Worm (Caenorhabditis elegans) whole organism, young adult: ENCODE data around the gene K06B4.4.

Experiments
- B0019.2 ChIP-seq: fragments of 200-800 bp; sonication (Bioruptor generic); conservative IDR thresholded peaks from 2 replicates; pipeline ENCODE4 v1.3.6; 2022; ENCODE audit warnings: missing genetic modification reagents, missing genetic modification characterization, missing compliant biosample characterization
- C17E4.6 ChIP-seq: fragments of 200-800 bp; sonication (Bioruptor generic); IDR thresholded peaks from 2 replicates; pipeline ENCODE4 v1.3.6; 2022; ENCODE audit warnings: missing genetic modification reagents, missing genetic modification characterization, missing compliant biosample characterization
- F33H1.4 ChIP-seq: fragments of 200-800 bp; sonication (Bioruptor generic); IDR thresholded peaks from 2 replicates; pipeline ENCODE4 v1.3.6; 2022; ENCODE audit warnings: missing genetic modification reagents, missing genetic modification characterization, missing compliant biosample characterization
- F49E8.2 ChIP-seq: sonication (generic microtip); optimal IDR thresholded peaks from 3 replicates; lab custom pipeline; 2017; ENCODE audit warnings: missing genetic modification characterization, mild to moderate bottlenecking, missing compliant biosample characterization, antibody characterized with exemption, moderate library complexity; ENCODE audit not compliant: insufficient read depth
- F55B11.4 ChIP-seq: sonication (generic microtip); optimal IDR thresholded peaks from 2 replicates; lab custom pipeline; 2016; ENCODE audit warnings: missing compliant biosample characterization, missing genetic modification characterization, borderline replicate concordance; ENCODE audit not compliant: insufficient read depth
- F57A8.1 ChIP-seq: fragments of 200-800 bp; sonication (Bioruptor generic); optimal IDR thresholded peaks from 2 replicates; lab custom pipeline; 2018; ENCODE audit warnings: mild to moderate bottlenecking, missing genetic modification characterization, moderate library complexity, missing compliant biosample characterization
- K11D2.4 ChIP-seq: fragments of 200-800 bp; sonication (Bioruptor generic); IDR thresholded peaks from 2 replicates; pipeline ENCODE4 v1.3.6; 2022; ENCODE audit warnings: missing genetic modification reagents, missing genetic modification characterization, missing compliant biosample characterization
- T07F8.4 ChIP-seq: sonication (generic microtip); optimal IDR thresholded peaks from 2 replicates; lab custom pipeline; 2016; ENCODE audit warnings: mild to moderate bottlenecking, missing genetic modification characterization, moderate library complexity, missing compliant biosample characterization
- Y53G8AR.9 ChIP-seq: fragments of 200-800 bp; sonication (Bioruptor generic); conservative IDR thresholded peaks from 2 replicates; pipeline ENCODE4 v1.3.6; 2022; ENCODE audit warnings: missing genetic modification reagents, missing genetic modification characterization, missing compliant biosample characterization
- Y79H2A.3 ChIP-seq: fragments of 200-800 bp; sonication (Bioruptor generic); conservative IDR thresholded peaks from 2 replicates; pipeline ENCODE4 v1.3.6; 2022; ENCODE audit warnings: missing genetic modification reagents, missing genetic modification characterization, missing compliant biosample characterization
- ZK185.1 ChIP-seq: sonication (generic microtip); optimal IDR thresholded peaks from 2 replicates; lab custom pipeline; 2016; ENCODE audit warnings: mild to moderate bottlenecking, missing genetic modification characterization, missing compliant biosample characterization; ENCODE audit not compliant: poor library complexity, severe bottlenecking
- akir-1 ChIP-seq: fragments of 200-800 bp; sonication (Bioruptor generic); optimal IDR thresholded peaks from 2 replicates; lab custom pipeline; 2018; ENCODE audit warnings: mild to moderate bottlenecking, missing genetic modification characterization, moderate library complexity, missing compliant biosample characterization
- atf-7 ChIP-seq: sonication (generic microtip); optimal IDR thresholded peaks from 2 replicates; lab custom pipeline; 2017; ENCODE audit warnings: mild to moderate bottlenecking, missing genetic modification characterization, missing compliant biosample characterization
- attf-6 ChIP-seq: fragments of 200-800 bp; sonication (Bioruptor generic); IDR thresholded peaks from 2 replicates; pipeline ENCODE4 v1.3.6; 2022; ENCODE audit warnings: missing genetic modification reagents, missing genetic modification characterization, missing compliant biosample characterization
- bed-2 ChIP-seq: fragments of 200-800 bp; sonication (Bioruptor generic); IDR thresholded peaks from 2 replicates; pipeline ENCODE4 v1.3.6; 2022; ENCODE audit warnings: missing genetic modification reagents, missing genetic modification characterization, missing compliant biosample characterization
- ceh-40 ChIP-seq: fragments of 200-800 bp; sonication (Bioruptor generic); IDR thresholded peaks from 2 replicates; pipeline ENCODE4 v1.3.6; 2022; ENCODE audit warnings: missing genetic modification characterization, missing compliant biosample characterization
- egl-18 ChIP-seq: fragments of 200-800 bp; sonication (Bioruptor generic); IDR thresholded peaks from 2 replicates; pipeline ENCODE4 v1.3.6; 2022; ENCODE audit warnings: missing genetic modification reagents, missing genetic modification characterization, missing compliant biosample characterization
- egl-44 ChIP-seq: fragments of 200-800 bp; sonication (Bioruptor generic); IDR thresholded peaks from 2 replicates; pipeline ENCODE4 v1.3.6; 2022; ENCODE audit warnings: missing genetic modification reagents, missing genetic modification characterization, missing compliant biosample characterization
- fkh-3 ChIP-seq: sonication (generic microtip); optimal IDR thresholded peaks from 2 replicates; lab custom pipeline; 2016; ENCODE audit warnings: mild to moderate bottlenecking, missing genetic modification characterization, missing compliant biosample characterization
- hlh-26 ChIP-seq: fragments of 200-800 bp; sonication (Bioruptor generic); conservative IDR thresholded peaks from 2 replicates; pipeline ENCODE4 v1.3.6; 2022; ENCODE audit warnings: missing genetic modification reagents, missing genetic modification characterization, missing compliant biosample characterization
- hmg-1.2 ChIP-seq: fragments of 200-800 bp; sonication (Bioruptor generic); IDR thresholded peaks from 2 replicates; pipeline ENCODE4 v1.3.6; 2022; ENCODE audit warnings: missing genetic modification reagents, missing genetic modification characterization, missing compliant biosample characterization
- hrde-1 ChIP-seq: sonication (generic microtip); optimal IDR thresholded peaks from 2 replicates; lab custom pipeline; 2016; ENCODE audit warnings: missing genetic modification characterization, mild to moderate bottlenecking, missing compliant biosample characterization, moderate library complexity, missing genotype, missing genetic modification reagents, borderline replicate concordance
- lag-1 ChIP-seq: fragments of 200-800 bp; sonication (Bioruptor generic); IDR thresholded peaks from 2 replicates; pipeline ENCODE4 v1.3.6; 2022; ENCODE audit warnings: missing genetic modification reagents, missing genetic modification characterization, missing compliant biosample characterization
- lin-35 ChIP-seq, 3 experiments: fragments of 150-350 bp in 2 of 3; sonication (generic microtip) in 1 of 3; optimal IDR thresholded peaks; 2 replicates each; lab custom pipeline; 2014 to 2018; ENCODE audit warnings: missing biosample characterization in 3 of 3, missing genetic modification characterization in 3 of 3, missing genetic modification reagents in 3 of 3
- lir-1 ChIP-seq: fragments of 200-800 bp; sonication (Bioruptor generic); conservative IDR thresholded peaks from 2 replicates; pipeline ENCODE4 v1.3.6; 2022; ENCODE audit warnings: missing genetic modification reagents, missing genetic modification characterization, missing compliant biosample characterization
- lsl-1 ChIP-seq: fragments of 200-800 bp; sonication (Bioruptor generic); optimal IDR thresholded peaks from 2 replicates; lab custom pipeline; 2018; ENCODE audit warnings: mild to moderate bottlenecking, missing genetic modification characterization, moderate library complexity, missing compliant biosample characterization
- madf-8 ChIP-seq: fragments of 200-800 bp; sonication (Bioruptor generic); conservative IDR thresholded peaks from 2 replicates; pipeline ENCODE4 v1.3.6; 2022; ENCODE audit warnings: missing genetic modification reagents, missing genetic modification characterization, missing compliant biosample characterization
- mel-28 ChIP-seq: sonication (generic microtip); optimal IDR thresholded peaks from 2 replicates; lab custom pipeline; 2016; ENCODE audit warnings: borderline replicate concordance, mild to moderate bottlenecking, missing genetic modification characterization, missing compliant biosample characterization
- mes-4 ChIP-seq: sonication (generic microtip); optimal IDR thresholded peaks from 2 replicates; lab custom pipeline; 2016; ENCODE audit warnings: missing genotype, missing genetic modification characterization, missing compliant biosample characterization
- nfya-2 ChIP-seq: fragments of 200-800 bp; sonication (Bioruptor generic); IDR thresholded peaks from 2 replicates; pipeline ENCODE4 v1.3.6; 2022; ENCODE audit warnings: missing genetic modification reagents, missing genetic modification characterization, missing compliant biosample characterization
- nfyb-1 ChIP-seq: fragments of 200-800 bp; sonication (Bioruptor generic); IDR thresholded peaks from 2 replicates; pipeline ENCODE4 v1.3.6; 2022; ENCODE audit warnings: missing genetic modification reagents, missing genetic modification characterization, missing compliant biosample characterization
- nhr-27 ChIP-seq: fragments of 200-800 bp; sonication (Bioruptor generic); optimal IDR thresholded peaks from 2 replicates; lab custom pipeline; 2018; ENCODE audit warnings: mild to moderate bottlenecking, missing genetic modification characterization, moderate library complexity, missing compliant biosample characterization
- sdz-38 ChIP-seq: sonication (generic microtip); optimal IDR thresholded peaks from 2 replicates; lab custom pipeline; 2016; ENCODE audit warnings: missing genotype, missing genetic modification characterization, missing compliant biosample characterization
- snpc-3.4 ChIP-seq: sonication (generic microtip); optimal IDR thresholded peaks from 2 replicates; lab custom pipeline; 2017; ENCODE audit warnings: missing genetic modification characterization, mild to moderate bottlenecking, missing compliant biosample characterization, antibody characterized with exemption, moderate library complexity, missing genotype, missing genetic modification reagents
- snpc-4 ChIP-seq, 5 experiments: fragments of 150-350 bp in 1 of 5; sonication (generic microtip) in 4 of 5; optimal IDR thresholded peaks; 2 replicates each; lab custom pipeline; 2014 to 2018; ENCODE audit warnings: missing genetic modification characterization in 5 of 5, missing biosample characterization in 3 of 5, antibody characterized with exemption in 2 of 5, mild to moderate bottlenecking in 2 of 5, missing compliant biosample characterization in 2 of 5, missing genotype in 2 of 5, moderate library complexity in 2 of 5, missing genetic modification reagents in 1 of 5
- tbx-9 ChIP-seq: sonication (generic microtip); optimal IDR thresholded peaks from 2 replicates; lab custom pipeline; 2016; ENCODE audit warnings: borderline replicate concordance, missing genetic modification characterization, inconsistent platforms, missing compliant biosample characterization
- ztf-25 ChIP-seq: fragments of 200-800 bp; sonication (Bioruptor generic); IDR thresholded peaks from 2 replicates; pipeline ENCODE4 v1.3.6; 2022; ENCODE audit warnings: missing genetic modification reagents, missing genetic modification characterization, missing compliant biosample characterization
- ztf-28 ChIP-seq: fragments of 200-800 bp; sonication (Bioruptor generic); IDR thresholded peaks from 2 replicates; pipeline ENCODE4 v1.3.6; 2022; ENCODE audit warnings: missing genetic modification reagents, missing genetic modification characterization, missing compliant biosample characterization
- ztf-6 ChIP-seq: fragments of 200-800 bp; sonication (Bioruptor generic); IDR thresholded peaks from 2 replicates; pipeline ENCODE4 v1.3.6; 2022; ENCODE audit warnings: missing genetic modification reagents, missing genetic modification characterization, missing compliant biosample characterization

Gene K06B4.4

ce11 chrV:15668870-15669269 is at the start of gene K06B4.4:
Gene K06B4.4 (plus strand): TSS chrV:15669170.
- no peak for TF ChIP-seq atf-7
- no peak for TF ChIP-seq lir-1 (GFP tag; lab: Robert Waterston, UW)
- TF ChIP-seq ztf-25 (GFP tag; lab: Robert Waterston, UW) = no peak
- no peak for TF ChIP-seq nfyb-1 (GFP tag; lab: Robert Waterston, UW)
- no peak for TF ChIP-seq Y53G8AR.9 (GFP tag; lab: Robert Waterston, UW)
- TF ChIP-seq F55B11.4 (tag; lab: Kevin White, UChicago) = no peak
- TF ChIP-seq hmg-1.2 (GFP tag; lab: Robert Waterston, UW) = no peak
- TF ChIP-seq nfya-2 (GFP tag; lab: Robert Waterston, UW) = no peak
- no peak for TF ChIP-seq madf-8 (GFP tag; lab: Robert Waterston, UW)
- no peak for TF ChIP-seq K11D2.4 (GFP tag; lab: Robert Waterston, UW)
- no peak for TF ChIP-seq C17E4.6
- TF ChIP-seq snpc-3.4 (tag; lab: Kevin White, UChicago) = no peak
- TF ChIP-seq lag-1 (GFP tag; lab: Robert Waterston, UW) = no peak
- no peak for TF ChIP-seq ztf-28 (GFP tag; lab: Robert Waterston, UW)

ce11 chrV:15621518-15621917 is 47.5 kb upstream of the K06B4.4 start, which contains the start of gene C55A1.1:
Gene C55A1.1 (plus strand): TSS chrV:15621818.
- TF ChIP-seq attf-6 (GFP tag; lab: Robert Waterston, UW) = no peak

- TF ChIP-seq F55B11.4 (tag; lab: Kevin White, UChicago) = no peak
- no peak for TF ChIP-seq ZK185.1
- TF ChIP-seq madf-8 (GFP tag; lab: Robert Waterston, UW) = no peak
- TF ChIP-seq mel-28 (tag; lab: Kevin White, UChicago) = no peak
- no peak for TF ChIP-seq lsl-1 (GFP tag; lab: Kevin White, UChicago)
- TF ChIP-seq sdz-38 (tag; lab: Kevin White, UChicago) = no peak
- TF ChIP-seq Y79H2A.3 (GFP tag; lab: Robert Waterston, UW) = no peak
- no peak for TF ChIP-seq nhr-27
- TF ChIP-seq fkh-3 (tag; lab: Kevin White, UChicago) = no peak
- no peak for TF ChIP-seq tbx-9
- no peak for TF ChIP-seq F57A8.1 (GFP tag; lab: Kevin White, UChicago)
- TF ChIP-seq egl-44 (GFP tag; lab: Robert Waterston, UW) = no peak
- no peak for TF ChIP-seq hlh-26 (GFP tag; lab: Robert Waterston, UW)
- no peak for TF ChIP-seq snpc-4 (GFP tag; optimal IDR thresholded peaks at IDR 0.05; lab: Kevin White, UChicago)
- no peak for TF ChIP-seq snpc-4 (tag; optimal IDR thresholded peaks at IDR 0.05; lab: Kevin White, UChicago)
- TF ChIP-seq mes-4 (tag; lab: Kevin White, UChicago) = no peak
- TF ChIP-seq F49E8.2 (tag; lab: Kevin White, UChicago) = no peak
- no peak for TF ChIP-seq ceh-40 (GFP tag; lab: Robert Waterston, UW)
Observed at ce11 chrV:15625561-15625960, 43.4 kb upstream of the K06B4.4 start, which contains the start of gene C55A1.11. Gene C55A1.11 (plus strand): TSS chrV:15625861.

ce11 chrV:15629543-15629942 is 39.4 kb upstream of the K06B4.4 start, which contains the start of gene str-248:
Gene str-248 (minus strand): TSS chrV:15629643.
- TF ChIP-seq F33H1.4 (GFP tag; lab: Robert Waterston, UW) = no peak
- no peak for TF ChIP-seq hrde-1 (tag; lab: Kevin White, UChicago)
- TF ChIP-seq B0019.2 (GFP tag; lab: Robert Waterston, UW) = no peak
- TF ChIP-seq ztf-6 (GFP tag; lab: Robert Waterston, UW) = no peak
- no peak for TF ChIP-seq Y79H2A.3 (GFP tag; lab: Robert Waterston, UW)
- no peak for TF ChIP-seq T07F8.4 (tag; lab: Kevin White, UChicago)
- TF ChIP-seq nhr-27 = no peak
- no peak for TF ChIP-seq snpc-3.4 (tag; lab: Kevin White, UChicago)
- no peak for TF ChIP-seq egl-18 (GFP tag; lab: Robert Waterston, UW)
- no peak for TF ChIP-seq Y53G8AR.9 (GFP tag; lab: Robert Waterston, UW)
- no peak for TF ChIP-seq egl-44 (GFP tag; lab: Robert Waterston, UW)
- TF ChIP-seq lin-35 (GFP tag; optimal IDR thresholded peaks at IDR 0.05; lab: Kevin White, UChicago) = no peak
- no peak for TF ChIP-seq snpc-4 (GFP tag; optimal IDR thresholded peaks at IDR 0.05; lab: Kevin White, UChicago)
- TF ChIP-seq snpc-4 (tag; optimal IDR thresholded peaks at IDR 0.05; lab: Kevin White, UChicago) = no peak
- no peak for TF ChIP-seq bed-2
- TF ChIP-seq akir-1 (GFP tag; lab: Kevin White, UChicago) = no peak
- TF ChIP-seq, all 124 proteins: peak for 0
